Fruit fly (Drosophila melanogaster): Measurements from ENCODE around the gene CG9399.

Gene CG9399

dm6 chr3R:9555334-9555974 lies 18.6 kb downstream of the CG9399 start, which contains the start of the genes CG9386 and BckdhA (continued):
- TF ChIP-seq CG12659 (GFP tag; optimal IDR thresholded peaks at IDR 0.05) (peak; percentile 66), CG8924 (tag; optimal IDR thresholded peaks at IDR 0.05) (peak; percentile 54), HmgD (GFP tag; optimal IDR thresholded peaks at IDR 0.05) (peak; percentile 21), CHES-1-like (GFP tag; optimal IDR thresholded peaks at IDR 0.05) (peak; percentile 61), CG11247 (GFP tag; IDR thresholded peaks at IDR 0.05) (peak; percentile 66), CG9727 (GFP tag; optimal IDR thresholded peaks at IDR 0.05) (peak; percentile 68), onecut (GFP tag; IDR thresholded peaks at IDR 0.05) (peak; percentile 31; the same call in 1 of the 2 replicates), tx (GFP tag; optimal IDR thresholded peaks at IDR 0.05) (peak; percentile 18), NfI (GFP tag; optimal IDR thresholded peaks at IDR 0.05) (peak; percentile 63), zen (tag; optimal IDR thresholded peaks at IDR 0.05) (peak; percentile 5), CG10274 (GFP tag; optimal IDR thresholded peaks at IDR 0.05) (no peak), odd (GFP tag; optimal IDR thresholded peaks at IDR 0.05) (peak; percentile 48), CG2678 (tag; optimal IDR thresholded peaks at IDR 0.05) (peak; percentile 63), Dek (tag; optimal IDR thresholded peaks at IDR 0.05) (peak; percentile 62), Xbp1 (GFP tag; optimal IDR thresholded peaks at IDR 0.05) (peak; percentile 69), ewg (GFP tag; optimal IDR thresholded peaks at IDR 0.05) (no peak), kay (GFP tag; optimal IDR thresholded peaks at IDR 0.05) (peak; percentile 11), caup (GFP tag; optimal IDR thresholded peaks at IDR 0.05; ENCODE audit: severe bottlenecking) (peak; percentile 52), unc-4 (GFP tag; IDR thresholded peaks at IDR 0.05; ENCODE audit: partially characterized antibody) (peak; percentile 73), MESR4 (GFP tag; optimal IDR thresholded peaks at IDR 0.05) (peak; percentile 68), Hr3 (GFP tag; optimal IDR thresholded peaks at IDR 0.05) (peak; percentile 52), CG14441 (GFP tag; IDR thresholded peaks at IDR 0.05) (peak; percentile 55), CG8290 (GFP tag; optimal IDR thresholded peaks at IDR 0.05) (peak; percentile 61), CG8290 (tag; optimal IDR thresholded peaks at IDR 0.05) (peak; percentile 53 to 82), CG7372 (GFP tag; IDR thresholded peaks at IDR 0.05) (peak; percentile 98), Scr (GFP tag; IDR thresholded peaks at IDR 0.05; ENCODE audit: partially characterized antibody) (peak; percentile 81), Hand (GFP tag; optimal IDR thresholded peaks at IDR 0.05) (no peak), CG16863 (GFP tag; optimal IDR thresholded peaks at IDR 0.05) (peak; percentile 5)

dm6 chr3R:9551659-9552435 lies 22.2 kb downstream of the CG9399 start, which contains the start of the genes mura and RnpS1:
Gene mura (minus strand): TSS chr3R:9551806.
Gene RnpS1 (plus strand): TSS chr3R:9552034.
- TF ChIP-seq CG15696 (tag; optimal IDR thresholded peaks at IDR 0.05) (peak; percentile 1), CG10543 (GFP tag; optimal IDR thresholded peaks at IDR 0.05) (peak; percentile 55), CG12659 (GFP tag; optimal IDR thresholded peaks at IDR 0.05) (peak; percentile 43), CG12391 (tag; optimal IDR thresholded peaks at IDR 0.05) (peak; percentile 27), nmo (GFP tag; optimal IDR thresholded peaks at IDR 0.05) (peak; percentile 38), ATbp (GFP tag; optimal IDR thresholded peaks at IDR 0.05) (no peak), Med (GFP tag) (peak; percentile 52), ftz-f1 (GFP tag; optimal IDR thresholded peaks at IDR 0.05) (peak; percentile 90), phol (tag; optimal IDR thresholded peaks at IDR 0.05) (peak; percentile 12), fd96Cb (tag; optimal IDR thresholded peaks at IDR 0.05) (no peak), CG15601 (tag; optimal IDR thresholded peaks at IDR 0.05) (peak; percentile 43), trem (tag; optimal IDR thresholded peaks at IDR 0.05) (peak; percentile 69), gfzf (GFP tag; optimal IDR thresholded peaks at IDR 0.05) (peak; percentile 77), CG17829 (tag; optimal IDR thresholded peaks at IDR 0.05) (peak; percentile 11), D19A (tag; optimal IDR thresholded peaks at IDR 0.05) (peak; percentile 22), sug (tag; optimal IDR thresholded peaks at IDR 0.05) (peak; percentile 61), MESR4 (GFP tag; optimal IDR thresholded peaks at IDR 0.05) (peak; percentile 72), stwl (tag; optimal IDR thresholded peaks at IDR 0.05) (peak; percentile 8), CG30020 (tag; optimal IDR thresholded peaks at IDR 0.05) (peak; percentile 36), CG2712 (tag; optimal IDR thresholded peaks at IDR 0.05) (peak; percentile 38), ewg (GFP tag; optimal IDR thresholded peaks at IDR 0.05) (peak; percentile 56), Sry-δ (GFP tag; optimal IDR thresholded peaks at IDR 0.05) (no peak)

All from whole organism, embryonic.